Worm (Caenorhabditis elegans) whole organism, L4 larva: ENCODE results near the gene lsm-4.

Experiments
- F44E2.7 ChIP-seq: fragments of 200-800 bp; sonication (Bioruptor generic); IDR thresholded peaks from 2 replicates; pipeline ENCODE4 v2.1.2; 2022; ENCODE audit warnings: missing genetic modification characterization, missing compliant biosample characterization
- ZK546.5 ChIP-seq, 2 experiments: sonication (generic microtip); optimal IDR thresholded peaks; 2 replicates each; lab custom pipeline; 2017; ENCODE audit warnings: missing biosample characterization in 2 of 2, missing genetic modification characterization in 2 of 2
- attf-4 ChIP-seq: sonication (generic microtip); optimal IDR thresholded peaks from 3 replicates; lab custom pipeline; 2017; ENCODE audit warnings: missing biosample characterization, missing genetic modification characterization
- duxl-1 ChIP-seq: sonication (generic microtip); optimal IDR thresholded peaks from 2 replicates; lab custom pipeline; 2016; ENCODE audit warnings: mild to moderate bottlenecking, missing genetic modification characterization, moderate library complexity, missing compliant biosample characterization; ENCODE audit not compliant: poor library complexity
- fkh-10 ChIP-seq: fragments of 150-350 bp; optimal IDR thresholded peaks from 2 replicates; lab custom pipeline; 2014; ENCODE audit warnings: missing biosample characterization, missing genetic modification reagents, missing genetic modification characterization
- lin-13 ChIP-seq: fragments of 150-350 bp; optimal IDR thresholded peaks from 2 replicates; lab custom pipeline; 2014; ENCODE audit warnings: missing biosample characterization, missing genetic modification reagents, missing genetic modification characterization
- nhr-25 ChIP-seq: sonication (generic microtip); optimal IDR thresholded peaks from 2 replicates; lab custom pipeline; 2017; ENCODE audit warnings: missing genetic modification characterization, mild to moderate bottlenecking, missing compliant biosample characterization, antibody characterized with exemption, moderate library complexity, borderline replicate concordance; ENCODE audit not compliant: insufficient read depth
- nhr-28 ChIP-seq: fragments of 150-350 bp; optimal IDR thresholded peaks from 2 replicates; lab custom pipeline; 2014; ENCODE audit warnings: missing biosample characterization, missing genetic modification characterization
- nhr-76 ChIP-seq: fragments of 150-350 bp; optimal IDR thresholded peaks from 2 replicates; lab custom pipeline; 2014; ENCODE audit warnings: missing biosample characterization, missing genetic modification characterization
- nhr-77 ChIP-seq: fragments of 150-350 bp; optimal IDR thresholded peaks from 2 replicates; lab custom pipeline; 2014; ENCODE audit warnings: missing biosample characterization, missing genetic modification characterization
- php-3 ChIP-seq: fragments of 200-800 bp; sonication (Bioruptor generic); IDR thresholded peaks from 2 replicates; pipeline ENCODE4 v1.3.6; 2022; ENCODE audit warnings: missing genetic modification reagents, missing genetic modification characterization, missing compliant biosample characterization
- pqm-1 ChIP-seq: sonication (generic microtip); optimal IDR thresholded peaks from 2 replicates; lab custom pipeline; 2017; ENCODE audit warnings: missing biosample characterization, missing genetic modification characterization
- unc-130 ChIP-seq: sonication (generic microtip); optimal IDR thresholded peaks from 2 replicates; lab custom pipeline; 2016; ENCODE audit warnings: missing genetic modification reagents, missing genetic modification characterization, missing compliant biosample characterization

DNA sequence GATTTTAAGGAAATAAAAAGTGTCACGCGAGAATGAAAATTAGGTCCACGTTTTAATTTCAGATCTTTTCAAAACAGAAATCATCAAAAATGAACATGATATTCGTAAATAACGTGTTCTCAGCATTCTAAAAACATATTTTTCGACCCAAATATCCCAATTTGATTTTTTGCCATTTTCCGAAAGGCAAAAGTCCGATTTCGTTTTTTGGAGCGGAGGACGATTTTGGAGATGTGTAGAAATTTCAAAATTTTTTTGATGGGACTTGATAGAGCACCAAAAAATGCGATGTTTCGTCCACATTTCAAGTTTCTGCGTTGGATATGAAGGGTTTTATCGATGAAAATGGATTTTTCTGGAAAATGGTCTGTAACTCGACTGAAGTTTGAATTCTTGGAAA is 22.3 kb downstream of the lsm-4 start:
- no peak for TF ChIP-seq pqm-1 (tag; lab: Kevin White, UChicago)
- no peak for TF ChIP-seq duxl-1 (tag; lab: Kevin White, UChicago)
- no peak for TF ChIP-seq nhr-77
- TF ChIP-seq unc-130 (GFP tag; lab: Kevin White, UChicago) = no peak
- no peak for TF ChIP-seq nhr-28 (tag; lab: Kevin White, UChicago)
- no peak for TF ChIP-seq nhr-25 (tag; lab: Kevin White, UChicago)
- TF ChIP-seq ZK546.5 (tag; optimal IDR thresholded peaks at IDR 0.05; lab: Kevin White, UChicago) = no peak
- TF ChIP-seq php-3 (GFP tag; lab: Robert Waterston, UW) = no peak
- TF ChIP-seq lin-13 (GFP tag; lab: Kevin White, UChicago) = no peak
- TF ChIP-seq attf-4 (tag; lab: Kevin White, UChicago) = no peak
- TF ChIP-seq nhr-76 (tag; lab: Kevin White, UChicago) = no peak
- no peak for TF ChIP-seq fkh-10
- TF ChIP-seq F44E2.7 (GFP tag; lab: Robert Waterston, UW) = no peak
